Worm (Caenorhabditis elegans) whole organism, midembryonic: Measurements from ENCODE around the gene fkh-9.

Source experiments
- cog-1 ChIP-seq: sonication (generic microtip); optimal IDR thresholded peaks from 2 replicates; lab custom pipeline; 2016; ENCODE audit warnings: missing genetic modification characterization, missing compliant biosample characterization
- flt-1 ChIP-seq: fragments of 200-800 bp; sonication (Bioruptor generic); IDR thresholded peaks from 2 replicates; pipeline ENCODE4 v1.3.6; 2022; ENCODE audit warnings: missing genetic modification characterization, missing compliant biosample characterization
- klf-2 ChIP-seq: fragments of 200-800 bp; sonication (Bioruptor generic); conservative IDR thresholded peaks from 2 replicates; pipeline ENCODE4 v1.3.6; 2022; ENCODE audit warnings: missing genetic modification reagents, missing genetic modification characterization, missing compliant biosample characterization
- med-1 ChIP-seq: sonication (generic microtip); optimal IDR thresholded peaks from 2 replicates; lab custom pipeline; 2017; ENCODE audit warnings: missing genetic modification characterization, mild to moderate bottlenecking, missing compliant biosample characterization, antibody characterized with exemption, missing genetic modification reagents; ENCODE audit not compliant: insufficient read depth
- ref-1 ChIP-seq: fragments of 200-800 bp; sonication (Bioruptor generic); conservative IDR thresholded peaks from 2 replicates; pipeline ENCODE4 v1.3.6; 2022; ENCODE audit warnings: missing genetic modification reagents, missing genetic modification characterization, missing compliant biosample characterization
- tab-1 ChIP-seq: fragments of 200-800 bp; sonication (Bioruptor generic); IDR thresholded peaks from 2 replicates; pipeline ENCODE4 v1.3.6; 2022; ENCODE audit warnings: missing genetic modification characterization, missing compliant biosample characterization
- ztf-23 ChIP-seq: fragments of 200-800 bp; sonication (Bioruptor generic); IDR thresholded peaks from 2 replicates; pipeline ENCODE4 v1.3.6; 2022; ENCODE audit warnings: missing genetic modification reagents, missing genetic modification characterization, missing compliant biosample characterization

DNA sequence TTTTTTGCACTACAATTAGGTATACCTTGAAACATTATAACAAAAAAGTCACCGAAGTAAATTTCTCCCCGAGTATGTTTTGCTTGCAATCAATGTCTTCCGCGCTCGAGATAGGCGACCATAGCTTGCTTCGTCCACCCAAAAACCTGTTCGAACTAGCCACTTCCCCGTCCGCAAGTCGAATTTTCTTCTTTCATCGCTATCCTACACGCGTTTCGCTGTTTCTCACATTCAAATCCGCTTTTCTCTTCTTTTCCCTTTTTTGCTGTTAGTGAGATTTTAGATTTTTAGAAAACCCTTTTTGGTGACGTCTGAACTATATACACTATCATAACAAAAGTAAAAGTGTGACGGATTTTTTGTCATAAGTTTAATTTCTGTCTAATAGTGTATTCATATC, 53.5 kb downstream of the fkh-9 start:
- TF ChIP-seq tab-1 (GFP tag; lab: Robert Waterston, UW) (no peak), ztf-23 (GFP tag; lab: Robert Waterston, UW) (no peak), flt-1 (GFP tag; lab: Robert Waterston, UW) (no peak), ref-1 (GFP tag; lab: Robert Waterston, UW) (no peak), med-1 (GFP tag; lab: Kevin White, UChicago) (no peak), klf-2 (GFP tag; lab: Robert Waterston, UW) (no peak), cog-1 (tag; lab: Kevin White, UChicago) (no peak)
